Fruit fly (Drosophila melanogaster) whole organism, embryonic: Measurements from ENCODE around the gene Kah.

ENCODE experiments used
- Atf3 ChIP-seq: fragments of 200-800 bp; sonication (Bioruptor generic); optimal IDR thresholded peaks from 3 replicates; lab custom pipeline; 2016; ENCODE audit warnings: missing biosample characterization, missing genetic modification characterization
- Blimp-1 ChIP-seq: fragments of 200-800 bp; sonication (Bioruptor generic); optimal IDR thresholded peaks from 3 replicates; lab custom pipeline; 2018; ENCODE audit warnings: missing biosample characterization, missing genetic modification characterization, mild to moderate bottlenecking, moderate library complexity, missing genetic modification reagents
- BtbVII ChIP-seq: fragments of 200-800 bp; sonication (Bioruptor generic); optimal IDR thresholded peaks from 3 replicates; lab custom pipeline; 2017; ENCODE audit warnings: missing biosample characterization, mild to moderate bottlenecking, missing genetic modification characterization
- C15 ChIP-seq: fragments of 200-800 bp; sonication (Bioruptor generic); IDR thresholded peaks from 3 replicates; pipeline ENCODE4 v1.3.6; 2022; ENCODE audit warnings: missing biosample characterization, missing genetic modification characterization
- CG10147 ChIP-seq: fragments of 200-800 bp; sonication (Bioruptor generic); optimal IDR thresholded peaks from 2 replicates; lab custom pipeline; 2019; ENCODE audit warnings: missing biosample characterization, mild to moderate bottlenecking, missing genetic modification characterization, moderate library complexity
- CG10274 ChIP-seq: fragments of 200-800 bp; sonication (Bioruptor generic); optimal IDR thresholded peaks from 3 replicates; lab custom pipeline; 2017; ENCODE audit warnings: missing biosample characterization, mild to moderate bottlenecking, missing genetic modification characterization
- CG11398 ChIP-seq: fragments of 200-800 bp; sonication (Bioruptor generic); optimal IDR thresholded peaks from 2 replicates; lab custom pipeline; 2016; ENCODE audit warnings: missing biosample characterization, missing genetic modification characterization
- CG12391 ChIP-seq: fragments of 200-800 bp; sonication (Bioruptor generic); optimal IDR thresholded peaks from 3 replicates; lab custom pipeline; 2018; ENCODE audit warnings: missing biosample characterization, mild to moderate bottlenecking, missing genetic modification characterization, moderate library complexity
- CG30403 ChIP-seq: fragments of 200-800 bp; sonication (Bioruptor generic); optimal IDR thresholded peaks from 3 replicates; lab custom pipeline; 2016; ENCODE audit warnings: missing biosample characterization, missing genetic modification characterization
- CG32767 ChIP-seq: fragments of 200-800 bp; sonication (Bioruptor generic); IDR thresholded peaks from 2 replicates; pipeline ENCODE4 v1.3.6; 2022; ENCODE audit warnings: missing biosample characterization, missing genetic modification characterization
- CG33557 ChIP-seq: fragments of 200-800 bp; sonication (Bioruptor generic); optimal IDR thresholded peaks from 2 replicates; lab custom pipeline; 2019; ENCODE audit warnings: missing biosample characterization, mild to moderate bottlenecking, missing genetic modification characterization, moderate library complexity
- CG4404 ChIP-seq: fragments of 200-800 bp; sonication (Bioruptor generic); IDR thresholded peaks from 2 replicates; pipeline ENCODE4 v1.3.6; 2022; ENCODE audit warnings: missing biosample characterization, missing genetic modification characterization
- CG4820 ChIP-seq: fragments of 200-800 bp; sonication (Bioruptor generic); optimal IDR thresholded peaks from 3 replicates; lab custom pipeline; 2016; ENCODE audit warnings: missing biosample characterization, missing genetic modification characterization
- CG7372 ChIP-seq: fragments of 200-800 bp; sonication (Bioruptor generic); IDR thresholded peaks from 2 replicates; pipeline ENCODE4 v1.3.6; 2022; ENCODE audit warnings: missing biosample characterization, missing genetic modification characterization
- CG9437 ChIP-seq: fragments of 200-800 bp; sonication (Bioruptor generic); optimal IDR thresholded peaks from 2 replicates; lab custom pipeline; 2018; ENCODE audit warnings: missing biosample characterization, mild to moderate bottlenecking, missing genetic modification characterization
- CG9817 ChIP-seq: fragments of 200-800 bp; sonication (Bioruptor generic); optimal IDR thresholded peaks from 2 replicates; lab custom pipeline; 2018; ENCODE audit warnings: missing biosample characterization, mild to moderate bottlenecking, missing genetic modification characterization, moderate library complexity
- CTCF ChIP-seq: fragments of 200-800 bp; sonication (Bioruptor generic); optimal IDR thresholded peaks from 2 replicates; lab custom pipeline; 2017; ENCODE audit warnings: missing biosample characterization, mild to moderate bottlenecking, missing genetic modification characterization, moderate library complexity
- CkIIα-i1 ChIP-seq: fragments of 200-800 bp; sonication (Bioruptor generic); IDR thresholded peaks from 2 replicates; pipeline ENCODE4 v1.3.6; 2022; ENCODE audit warnings: missing biosample characterization, missing genetic modification characterization
- Drgx ChIP-seq: fragments of 200-800 bp; sonication (Bioruptor generic); IDR thresholded peaks from 2 replicates; pipeline ENCODE4 v1.3.6; 2022; ENCODE audit warnings: missing biosample characterization, missing genetic modification characterization
- H15 ChIP-seq: fragments of 200-800 bp; sonication (Bioruptor generic); IDR thresholded peaks from 3 replicates; pipeline ENCODE4 v1.3.6; 2022; ENCODE audit warnings: missing biosample characterization, missing genetic modification characterization
- Hr51 ChIP-seq, 2 experiments: fragments of 200-800 bp; sonication (Bioruptor generic); optimal IDR thresholded peaks; 2 replicates in 1 of 2; 3 replicates in 1 of 2; lab custom pipeline; 2016 to 2018; ENCODE audit warnings: missing biosample characterization in 2 of 2, missing genetic modification characterization in 2 of 2, mild to moderate bottlenecking in 1 of 2, moderate library complexity in 1 of 2
- Max ChIP-seq: fragments of 200-800 bp; sonication (Bioruptor generic); optimal IDR thresholded peaks from 2 replicates; lab custom pipeline; 2016; ENCODE audit warnings: missing biosample characterization, mild to moderate bottlenecking, missing genetic modification characterization
- Myb ChIP-seq: fragments of 200-800 bp; sonication (Bioruptor generic); optimal IDR thresholded peaks from 2 replicates; lab custom pipeline; 2016; ENCODE audit warnings: missing biosample characterization, missing genetic modification characterization
- Nf-YA ChIP-seq: fragments of 200-800 bp; sonication (Bioruptor generic); IDR thresholded peaks from 2 replicates; pipeline ENCODE4 v1.3.6; 2022; ENCODE audit warnings: missing biosample characterization, missing genetic modification characterization
- Sox100B ChIP-seq: fragments of 200-800 bp; sonication (Bioruptor generic); optimal IDR thresholded peaks from 3 replicates; lab custom pipeline; 2018; ENCODE audit warnings: missing biosample characterization, mild to moderate bottlenecking, missing genetic modification characterization
- ac ChIP-seq: fragments of 200-800 bp; sonication (Bioruptor generic); optimal IDR thresholded peaks from 3 replicates; lab custom pipeline; 2017; ENCODE audit warnings: missing biosample characterization, mild to moderate bottlenecking, missing genetic modification characterization
- ap ChIP-seq: fragments of 200-800 bp; sonication (Bioruptor generic); IDR thresholded peaks from 2 replicates; pipeline ENCODE4 v1.3.6; 2022; ENCODE audit warnings: missing biosample characterization, missing genetic modification characterization
- ase ChIP-seq: fragments of 200-800 bp; sonication (Bioruptor generic); IDR thresholded peaks from 3 replicates; pipeline ENCODE4 v1.3.6; 2022; ENCODE audit warnings: missing biosample characterization, missing genetic modification characterization
- bab2 ChIP-seq: fragments of 200-800 bp; sonication (Bioruptor generic); optimal IDR thresholded peaks from 2 replicates; lab custom pipeline; 2016; ENCODE audit warnings: missing biosample characterization, missing genetic modification characterization
- cg ChIP-seq: fragments of 200-800 bp; sonication (Bioruptor generic); optimal IDR thresholded peaks from 3 replicates; lab custom pipeline; 2019; ENCODE audit warnings: missing biosample characterization, mild to moderate bottlenecking, missing genetic modification characterization, moderate library complexity
- dan ChIP-seq: fragments of 200-800 bp; sonication (Bioruptor generic); IDR thresholded peaks from 2 replicates; pipeline ENCODE4 v1.3.6; 2022; ENCODE audit warnings: missing biosample characterization, missing genetic modification characterization
- disco-r ChIP-seq: fragments of 200-800 bp; sonication (Bioruptor generic); optimal IDR thresholded peaks from 2 replicates; lab custom pipeline; 2016; ENCODE audit warnings: missing biosample characterization, missing genetic modification characterization
- dysf ChIP-seq: fragments of 200-800 bp; sonication (Bioruptor generic); IDR thresholded peaks from 3 replicates; pipeline ENCODE4 v1.3.6; 2022; ENCODE audit warnings: missing biosample characterization, missing genetic modification characterization
- eve ChIP-seq, 2 experiments: fragments of >200 bp; optimal IDR thresholded peaks; 2 replicates each; lab custom pipeline; 2017; ENCODE audit warnings: missing biosample characterization in 2 of 2, missing genetic modification characterization in 2 of 2
- fd64A ChIP-seq: fragments of 200-800 bp; sonication (Bioruptor generic); optimal IDR thresholded peaks from 3 replicates; lab custom pipeline; 2018; ENCODE audit warnings: missing biosample characterization, mild to moderate bottlenecking, missing genetic modification characterization
- fd96Cb ChIP-seq: fragments of 200-800 bp; sonication (Bioruptor generic); optimal IDR thresholded peaks from 2 replicates; lab custom pipeline; 2018; ENCODE audit warnings: missing biosample characterization, mild to moderate bottlenecking, missing genetic modification characterization, moderate library complexity
- gce ChIP-seq: fragments of 200-800 bp; sonication (Bioruptor generic); IDR thresholded peaks from 3 replicates; pipeline ENCODE4 v1.3.6; 2022; ENCODE audit warnings: missing biosample characterization, missing genetic modification characterization
- klu ChIP-seq: fragments of 200-800 bp; sonication (Bioruptor generic); IDR thresholded peaks from 2 replicates; pipeline ENCODE4 v1.3.6; 2022; ENCODE audit warnings: missing biosample characterization, missing genetic modification characterization
- luna ChIP-seq: fragments of 200-800 bp; sonication (Bioruptor generic); optimal IDR thresholded peaks from 2 replicates; lab custom pipeline; 2016; ENCODE audit warnings: missing biosample characterization, missing genetic modification characterization
- nmo ChIP-seq: fragments of 200-800 bp; sonication (Bioruptor generic); optimal IDR thresholded peaks from 2 replicates; lab custom pipeline; 2018; ENCODE audit warnings: missing biosample characterization, mild to moderate bottlenecking, missing genetic modification characterization, moderate library complexity
- otp ChIP-seq: fragments of 200-800 bp; sonication (Bioruptor generic); IDR thresholded peaks from 3 replicates; pipeline ENCODE4, ENCODE4 v1.3.6; 2022; ENCODE audit warnings: missing biosample characterization, missing genetic modification characterization
- row ChIP-seq: fragments of 200-800 bp; sonication (Bioruptor generic); IDR thresholded peaks from 3 replicates; pipeline ENCODE4 v1.3.6; 2022; ENCODE audit warnings: missing biosample characterization, missing genetic modification characterization
- sc ChIP-seq, 3 experiments: fragments of >200 bp in 2 of 3; fragments of 200-800 bp in 1 of 3; sonication (Bioruptor generic) in 1 of 3; optimal IDR thresholded peaks; 2 replicates in 2 of 3; 3 replicates in 1 of 3; lab custom pipeline; 2017; ENCODE audit warnings: mild to moderate bottlenecking in 1 of 3, missing biosample characterization in 1 of 3, missing genetic modification characterization in 1 of 3, missing genetic modification reagents in 1 of 3
- sisA ChIP-seq: fragments of 200-800 bp; sonication (Bioruptor generic); IDR thresholded peaks from 2 replicates; pipeline ENCODE4 v1.3.6; 2022; ENCODE audit warnings: missing biosample characterization, missing genetic modification characterization
- sna ChIP-seq: fragments of 200-800 bp; sonication (Bioruptor generic); IDR thresholded peaks from 2 replicates; pipeline ENCODE4 v1.3.6; 2022; ENCODE audit warnings: missing biosample characterization, missing genetic modification characterization; ENCODE audit not compliant: partially characterized antibody
- so ChIP-seq: fragments of 200-800 bp; sonication (Bioruptor generic); IDR thresholded peaks from 3 replicates; pipeline ENCODE4 v1.3.6; 2022; ENCODE audit warnings: missing biosample characterization, missing genetic modification characterization
- ssp ChIP-seq: fragments of 200-800 bp; sonication (Bioruptor generic); IDR thresholded peaks from 2 replicates; pipeline ENCODE4 v1.3.6; 2022; ENCODE audit warnings: missing biosample characterization, missing genetic modification characterization
- tio ChIP-seq: fragments of 200-800 bp; sonication (Bioruptor generic); optimal IDR thresholded peaks from 2 replicates; lab custom pipeline; 2017; ENCODE audit warnings: missing biosample characterization, missing genetic modification characterization, inconsistent platforms
- tna ChIP-seq: fragments of 200-800 bp; sonication (Bioruptor generic); IDR thresholded peaks from 2 replicates; pipeline ENCODE4 v1.3.6; 2022; ENCODE audit warnings: missing biosample characterization, missing genetic modification characterization; ENCODE audit not compliant: partially characterized antibody
- trem ChIP-seq: fragments of 200-800 bp; optimal IDR thresholded peaks from 3 replicates; lab custom pipeline; 2019; ENCODE audit warnings: missing biosample characterization, mild to moderate bottlenecking, missing genetic modification characterization, moderate library complexity
- zfh1 ChIP-seq: fragments of 200-800 bp; sonication (Bioruptor generic); IDR thresholded peaks from 3 replicates; pipeline ENCODE4 v1.3.6; 2022; ENCODE audit warnings: missing biosample characterization, missing genetic modification characterization

The Kah gene

dm6 chr3L:533807-534206, 55.3 kb downstream of the Kah start (continued):
- no peak for TF ChIP-seq Max (GFP tag; lab: Kevin White, UChicago)
- no peak for TF ChIP-seq C15
- TF ChIP-seq eve (GFP tag; optimal IDR thresholded peaks at IDR 0.05; lab: Kevin White, UChicago): no peak
- peak; percentile 59 for TF ChIP-seq row (GFP tag; lab: Robert Waterston, UW)
- TF ChIP-seq Hr51 (GFP tag; optimal IDR thresholded peaks at IDR 0.05; lab: Kevin White, UChicago): peak in 1 of 2 experiments; percentile 4
- TF ChIP-seq ac: no peak
- 0 out of 2 replicates have a peak, but pooled peaks have one; percentile 25 for TF ChIP-seq CG7372 (GFP tag; lab: Robert Waterston, UW)
- no peak for TF ChIP-seq dan (GFP tag; lab: Robert Waterston, UW)
- 0 out of 2 replicates have a peak, but pooled peaks have one; percentile 5 for TF ChIP-seq ap (GFP tag; lab: Robert Waterston, UW)
- TF ChIP-seq so: peak; percentile 65; the same call in 1 of the 3 replicates
- TF ChIP-seq CG9817 (tag; lab: Kevin White, UChicago): no peak
- no peak for TF ChIP-seq trem
- no peak for TF ChIP-seq fd96Cb (tag; lab: Kevin White, UChicago)
- TF ChIP-seq CG12391 (tag; lab: Kevin White, UChicago): peak; percentile 22
- TF ChIP-seq sc (optimal IDR thresholded peaks at IDR 0.05; lab: Kevin White, UChicago): no peak
- no peak for TF ChIP-seq sc (GFP tag; optimal IDR thresholded peaks at IDR 0.05; lab: Kevin White, UChicago)
- no peak for TF ChIP-seq tio (GFP tag; lab: Kevin White, UChicago)
- TF ChIP-seq Sox100B (GFP tag; lab: Kevin White, UChicago): no peak
- no peak for TF ChIP-seq luna (GFP tag; lab: Kevin White, UChicago)
- no peak for TF ChIP-seq CG32767 (GFP tag; lab: Robert Waterston, UW)
- no peak for TF ChIP-seq BtbVII (GFP tag; lab: Kevin White, UChicago)
- TF ChIP-seq H15: peak; percentile 20; the same call in 1 of the 3 replicates
- 0 out of 2 replicates have a peak, but pooled peaks have one; percentile 14 for TF ChIP-seq sisA (GFP tag; lab: Robert Waterston, UW)
- no peak for TF ChIP-seq bab2
- TF ChIP-seq fd64A (GFP tag; lab: Kevin White, UChicago): no peak
- no peak for TF ChIP-seq nmo (GFP tag; lab: Kevin White, UChicago)
- 0 out of 3 replicates have a peak, but pooled peaks have one; percentile 44 for TF ChIP-seq dysf (GFP tag; lab: Robert Waterston, UW)
- peak; percentile 2 for TF ChIP-seq CG9437 (GFP tag; lab: Kevin White, UChicago)
- TF ChIP-seq CTCF (GFP tag; lab: Kevin White, UChicago): no peak
- no peak for TF ChIP-seq klu (GFP tag; lab: Robert Waterston, UW)
- no peak for TF ChIP-seq otp (GFP tag; lab: Robert Waterston, UW)
- TF ChIP-seq CG4820 (GFP tag; lab: Kevin White, UChicago): no peak
- TF ChIP-seq cg (GFP tag; lab: Kevin White, UChicago): no peak
- no peak for TF ChIP-seq CG33557 (GFP tag; lab: Kevin White, UChicago)
- no peak for TF ChIP-seq CG10274 (GFP tag; lab: Kevin White, UChicago)
- TF ChIP-seq Blimp-1: peak; percentile 38
- TF ChIP-seq Atf3 (GFP tag; lab: Kevin White, UChicago): no peak
- peak; percentile 74; the same call in 2 of the 3 replicates for TF ChIP-seq zfh1 (GFP tag; lab: Robert Waterston, UW)
- TF ChIP-seq CG10147 (GFP tag; lab: Kevin White, UChicago): no peak
- TF ChIP-seq ssp (GFP tag; lab: Robert Waterston, UW): 0 out of 2 replicates have a peak, but pooled peaks have one; percentile 15
- TF ChIP-seq disco-r (GFP tag; lab: Kevin White, UChicago): no peak
- TF ChIP-seq Drgx (GFP tag; lab: Robert Waterston, UW): 0 out of 2 replicates have a peak, but pooled peaks have one; percentile 28
- TF ChIP-seq Nf-YA (GFP tag; lab: Robert Waterston, UW): no peak
- TF ChIP-seq gce (GFP tag; lab: Robert Waterston, UW): 0 out of 3 replicates have a peak, but pooled peaks have one; percentile 50
- 0 out of 2 replicates have a peak, but pooled peaks have one; percentile 36 for TF ChIP-seq sna (GFP tag; lab: Robert Waterston, UW)
- no peak; the same call in 2 of the 3 replicates for TF ChIP-seq ase (GFP tag; lab: Robert Waterston, UW)
- no peak for TF ChIP-seq tna (GFP tag; lab: Robert Waterston, UW)
- no peak for TF ChIP-seq CkIIα-i1 (GFP tag; lab: Robert Waterston, UW)
- peak; percentile 41; the same call in 1 of the 2 replicates for TF ChIP-seq CG4404
- peak; percentile 14 for TF ChIP-seq CG30403 (GFP tag; lab: Kevin White, UChicago)
- no peak for TF ChIP-seq Myb
- TF ChIP-seq CG11398 (GFP tag; lab: Kevin White, UChicago): no peak
